Fruit fly (Drosophila melanogaster) whole organism, prepupa: ENCODE data around the gene Nop56.

Experiments used
- Blimp-1 ChIP-seq: fragments of 200-800 bp; sonication (Bioruptor generic); optimal IDR thresholded peaks from 3 replicates; lab custom pipeline; 2017; ENCODE audit warnings: missing biosample characterization, missing genetic modification characterization, mild to moderate bottlenecking, moderate library complexity, missing genetic modification reagents
- CG10631 ChIP-seq: fragments of 200-800 bp; sonication (Bioruptor generic); optimal IDR thresholded peaks from 2 replicates; lab custom pipeline; 2016; ENCODE audit warnings: missing biosample characterization, missing genetic modification characterization
- CG10669 ChIP-seq: fragments of 200-800 bp; sonication (Bioruptor generic); optimal IDR thresholded peaks from 3 replicates; lab custom pipeline; 2018; ENCODE audit warnings: missing biosample characterization, mild to moderate bottlenecking, missing genetic modification characterization, moderate library complexity
- CG11294 ChIP-seq: fragments of 200-800 bp; sonication (Bioruptor generic); IDR thresholded peaks from 2 replicates; pipeline ENCODE4 v1.3.6; 2022; ENCODE audit warnings: missing biosample characterization, missing genetic modification characterization
- CG11762 ChIP-seq: fragments of 200-800 bp; sonication (Bioruptor generic); optimal IDR thresholded peaks from 3 replicates; lab custom pipeline; 2016; ENCODE audit warnings: missing biosample characterization, missing genetic modification characterization; ENCODE audit not compliant: insufficient read depth
- CG15336 ChIP-seq: fragments of 200-800 bp; sonication (Bioruptor generic); IDR thresholded peaks from 2 replicates; pipeline ENCODE4 v1.3.6; 2022; ENCODE audit warnings: missing biosample characterization, missing genetic modification characterization
- CG16779 ChIP-seq: fragments of 200-800 bp; sonication (Bioruptor generic); optimal IDR thresholded peaks from 3 replicates; lab custom pipeline; 2017; ENCODE audit warnings: missing biosample characterization, mild to moderate bottlenecking, missing genetic modification characterization
- CG31627 ChIP-seq: fragments of 200-800 bp; sonication (Bioruptor generic); optimal IDR thresholded peaks from 3 replicates; lab custom pipeline; 2016; ENCODE audit warnings: missing biosample characterization, missing genetic modification characterization
- CG34406 ChIP-seq: fragments of 200-800 bp; sonication (Bioruptor generic); optimal IDR thresholded peaks from 3 replicates; lab custom pipeline; 2016; ENCODE audit warnings: missing biosample characterization, missing genetic modification characterization
- CG3919 ChIP-seq: fragments of 200-800 bp; sonication (Bioruptor generic); optimal IDR thresholded peaks from 3 replicates; lab custom pipeline; 2016; ENCODE audit warnings: missing biosample characterization, missing genetic modification characterization
- CG4318 ChIP-seq: fragments of 200-800 bp; sonication (Bioruptor generic); optimal IDR thresholded peaks from 3 replicates; lab custom pipeline; 2017; ENCODE audit warnings: missing biosample characterization, mild to moderate bottlenecking, missing genetic modification characterization
- CG6163 ChIP-seq: fragments of 200-800 bp; sonication (Bioruptor generic); IDR thresholded peaks from 3 replicates; pipeline ENCODE4 v1.3.6; 2022; ENCODE audit warnings: missing biosample characterization, missing genetic modification characterization
- CG6276 ChIP-seq: fragments of 200-800 bp; sonication (Bioruptor generic); optimal IDR thresholded peaks from 2 replicates; lab custom pipeline; 2017; ENCODE audit warnings: missing biosample characterization, mild to moderate bottlenecking, missing genetic modification characterization
- CG6808 ChIP-seq: fragments of 200-800 bp; sonication (Bioruptor generic); optimal IDR thresholded peaks from 3 replicates; lab custom pipeline; 2017; ENCODE audit warnings: missing biosample characterization, missing genetic modification characterization, mild to moderate bottlenecking, moderate library complexity, missing genetic modification reagents
- CG6854 ChIP-seq: fragments of 200-800 bp; sonication (Bioruptor generic); optimal IDR thresholded peaks from 2 replicates; lab custom pipeline; 2017; ENCODE audit warnings: missing biosample characterization, mild to moderate bottlenecking, missing genetic modification characterization
- CG7368 ChIP-seq: fragments of 200-800 bp; sonication (Bioruptor generic); optimal IDR thresholded peaks from 3 replicates; lab custom pipeline; 2016; ENCODE audit warnings: missing biosample characterization, missing genetic modification characterization
- CG8119 ChIP-seq: fragments of 200-800 bp; sonication (Bioruptor generic); IDR thresholded peaks from 3 replicates; pipeline ENCODE4 v1.3.6; 2022; ENCODE audit warnings: missing biosample characterization, missing genetic modification characterization
- CG8319 ChIP-seq: fragments of 200-800 bp; sonication (Bioruptor generic); optimal IDR thresholded peaks from 3 replicates; lab custom pipeline; 2016; ENCODE audit warnings: missing biosample characterization, missing genetic modification characterization
- CG8632 ChIP-seq: fragments of 200-800 bp; sonication (Bioruptor generic); optimal IDR thresholded peaks from 3 replicates; lab custom pipeline; 2016; ENCODE audit warnings: missing biosample characterization, missing genetic modification characterization
- CG9139 ChIP-seq: fragments of 200-800 bp; sonication (Bioruptor generic); optimal IDR thresholded peaks from 3 replicates; lab custom pipeline; 2017; ENCODE audit warnings: missing biosample characterization, mild to moderate bottlenecking, missing genetic modification characterization
- Eip75B ChIP-seq: fragments of 200-800 bp; sonication (Bioruptor generic); optimal IDR thresholded peaks from 3 replicates; lab custom pipeline; 2016; ENCODE audit warnings: missing biosample characterization, missing genetic modification characterization
- Eip78C ChIP-seq: fragments of 200-800 bp; sonication (Bioruptor generic); peaks from one replicate; lab custom pipeline; 2016; ENCODE audit warnings: missing biosample characterization, missing genetic modification characterization
- Eip93F ChIP-seq: fragments of 200-800 bp; sonication (Bioruptor generic); optimal IDR thresholded peaks from 2 replicates; lab custom pipeline; 2016; ENCODE audit warnings: missing biosample characterization, mild to moderate bottlenecking, missing genetic modification characterization
- Ets21C ChIP-seq: fragments of 200-800 bp; sonication (Bioruptor generic); optimal IDR thresholded peaks from 3 replicates; lab custom pipeline; 2016; ENCODE audit warnings: missing biosample characterization, missing genetic modification characterization
- Hr39 ChIP-seq: fragments of 200-800 bp; sonication (Bioruptor generic); optimal IDR thresholded peaks from 2 replicates; lab custom pipeline; 2016; ENCODE audit warnings: missing biosample characterization, missing genetic modification characterization
- Hr4 ChIP-seq: fragments of 200-800 bp; sonication (Bioruptor generic); optimal IDR thresholded peaks from 3 replicates; lab custom pipeline; 2016; ENCODE audit warnings: missing biosample characterization, missing genetic modification characterization
- Lpt ChIP-seq: fragments of 200-800 bp; sonication (Bioruptor generic); optimal IDR thresholded peaks from 3 replicates; lab custom pipeline; 2016; ENCODE audit warnings: missing biosample characterization, missing genetic modification characterization
- Smox ChIP-seq: fragments of 200-800 bp; sonication (Bioruptor generic); optimal IDR thresholded peaks from 3 replicates; lab custom pipeline; 2016; ENCODE audit warnings: missing biosample characterization, missing genetic modification characterization
- achi ChIP-seq: fragments of 200-800 bp; sonication (Bioruptor generic); optimal IDR thresholded peaks from 3 replicates; lab custom pipeline; 2016; ENCODE audit warnings: missing biosample characterization, missing genetic modification characterization
- acj6 ChIP-seq: fragments of 200-800 bp; sonication (Bioruptor generic); optimal IDR thresholded peaks from 3 replicates; lab custom pipeline; 2016; ENCODE audit warnings: missing biosample characterization, missing genetic modification characterization
- dsx ChIP-seq: fragments of 200-800 bp; optimal IDR thresholded peaks from 3 replicates; lab custom pipeline; 2019; ENCODE audit warnings: missing biosample characterization, mild to moderate bottlenecking, missing genetic modification characterization, moderate library complexity; ENCODE audit not compliant: poor library complexity, severe bottlenecking
- eg ChIP-seq: fragments of 200-800 bp; sonication (Bioruptor generic); IDR thresholded peaks from 3 replicates; pipeline ENCODE4 v1.3.6; 2022; ENCODE audit warnings: missing biosample characterization, missing genetic modification characterization
- esn ChIP-seq: fragments of 200-800 bp; sonication (Bioruptor generic); optimal IDR thresholded peaks from 2 replicates; lab custom pipeline; 2016; ENCODE audit warnings: missing biosample characterization, mild to moderate bottlenecking, missing genetic modification characterization, moderate library complexity
- fd85E ChIP-seq: fragments of 200-800 bp; sonication (Bioruptor generic); optimal IDR thresholded peaks from 3 replicates; lab custom pipeline; 2016; ENCODE audit warnings: missing biosample characterization, missing genetic modification characterization
- lz ChIP-seq: fragments of 200-800 bp; sonication (Bioruptor generic); optimal IDR thresholded peaks from 3 replicates; lab custom pipeline; 2016; ENCODE audit warnings: missing biosample characterization, missing genetic modification characterization
- salr ChIP-seq, 2 experiments: fragments of 200-800 bp; sonication (Bioruptor generic); optimal IDR thresholded peaks; 3 replicates each; lab custom pipeline; 2016 to 2018; ENCODE audit warnings: missing biosample characterization in 2 of 2, missing genetic modification characterization in 2 of 2, mild to moderate bottlenecking in 1 of 2
- ss ChIP-seq, 2 experiments: fragments of 200-800 bp; sonication (Bioruptor generic); optimal IDR thresholded peaks; 2 replicates in 1 of 2; 3 replicates in 1 of 2; lab custom pipeline; 2017 to 2018; ENCODE audit warnings: mild to moderate bottlenecking in 2 of 2, missing biosample characterization in 2 of 2, missing genetic modification characterization in 2 of 2, moderate library complexity in 1 of 2
- svp ChIP-seq: fragments of 200-800 bp; sonication (Bioruptor generic); peaks from one replicate; lab custom pipeline; 2016; ENCODE audit warnings: missing biosample characterization, missing genetic modification characterization
- topi ChIP-seq: fragments of 200-800 bp; sonication (Bioruptor generic); optimal IDR thresholded peaks from 3 replicates; lab custom pipeline; 2016; ENCODE audit warnings: missing biosample characterization, missing genetic modification characterization
- vri ChIP-seq: fragments of 200-800 bp; sonication (Bioruptor generic); optimal IDR thresholded peaks from 3 replicates; lab custom pipeline; 2016; ENCODE audit warnings: missing biosample characterization, mild to moderate bottlenecking, missing genetic modification characterization

Nop56 gene

DNA sequence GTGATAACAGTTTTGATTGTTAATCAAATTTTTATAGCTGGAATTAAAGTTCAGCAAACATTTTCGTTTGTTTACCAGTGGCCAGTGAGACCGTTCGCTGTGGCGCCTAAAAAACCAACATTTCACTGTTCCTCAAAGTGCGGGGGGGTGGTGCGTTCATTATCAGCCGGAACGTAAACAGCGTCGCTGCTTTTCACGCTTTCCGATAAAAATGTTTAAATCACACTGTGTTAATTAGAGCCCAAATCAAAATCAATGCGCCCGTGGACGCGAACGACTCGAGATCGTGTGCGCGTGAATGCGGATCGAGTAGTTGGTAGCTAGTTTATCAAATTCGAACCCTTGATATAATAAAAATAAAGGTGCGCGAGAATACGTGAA is 27.0 kb upstream of the Nop56 start, which contains the start of gene CG34376 (continued):
- TF ChIP-seq Smox (GFP tag; lab: Kevin White, UChicago) (no peak), Eip75B (no peak), CG8632 (GFP tag; lab: Kevin White, UChicago) (no peak), CG16779 (tag; lab: Kevin White, UChicago) (no peak), CG4318 (GFP tag; lab: Kevin White, UChicago) (peak; percentile 27), CG8119 (peak; percentile 73; the same call in 1 of the 3 replicates), svp (GFP tag; lab: Kevin White, UChicago) (peak; percentile 54), CG15336 (no peak), CG11762 (no peak), esn (GFP tag; lab: Kevin White, UChicago) (no peak), topi (GFP tag; lab: Kevin White, UChicago) (peak; percentile 0), CG6808 (GFP tag; lab: Kevin White, UChicago) (no peak), CG6276 (GFP tag; lab: Kevin White, UChicago) (no peak), eg (GFP tag; lab: Robert Waterston, UW) (peak; percentile 83), CG34406 (GFP tag; lab: Kevin White, UChicago) (peak; percentile 13), Hr4 (GFP tag; lab: Kevin White, UChicago) (no peak), Lpt (no peak), CG11294 (GFP tag; lab: Robert Waterston, UW) (no peak), CG3919 (GFP tag; lab: Kevin White, UChicago) (peak; percentile 18), CG9139 (GFP tag; lab: Kevin White, UChicago) (peak; percentile 18), CG6163 (GFP tag; lab: Robert Waterston, UW) (peak; percentile 74), CG10631 (GFP tag; lab: Kevin White, UChicago) (peak; percentile 25), Ets21C (no peak), Eip78C (GFP tag; lab: Kevin White, UChicago) (no peak), salr (GFP tag; optimal IDR thresholded peaks at IDR 0.05; lab: Kevin White, UChicago) (peak in 1 of 2 experiments; percentile 55), ss (GFP tag; optimal IDR thresholded peaks at IDR 0.05; lab: Kevin White, UChicago) (no peak), CG6854 (GFP tag; lab: Kevin White, UChicago) (peak; percentile 63), CG8319 (GFP tag; lab: Kevin White, UChicago) (no peak), CG7368 (no peak), acj6 (GFP tag; lab: Kevin White, UChicago) (no peak), Hr39 (no peak), achi (GFP tag; lab: Kevin White, UChicago) (peak; percentile 24), fd85E (no peak), vri (GFP tag; lab: Kevin White, UChicago) (peak; percentile 18)

DNA sequence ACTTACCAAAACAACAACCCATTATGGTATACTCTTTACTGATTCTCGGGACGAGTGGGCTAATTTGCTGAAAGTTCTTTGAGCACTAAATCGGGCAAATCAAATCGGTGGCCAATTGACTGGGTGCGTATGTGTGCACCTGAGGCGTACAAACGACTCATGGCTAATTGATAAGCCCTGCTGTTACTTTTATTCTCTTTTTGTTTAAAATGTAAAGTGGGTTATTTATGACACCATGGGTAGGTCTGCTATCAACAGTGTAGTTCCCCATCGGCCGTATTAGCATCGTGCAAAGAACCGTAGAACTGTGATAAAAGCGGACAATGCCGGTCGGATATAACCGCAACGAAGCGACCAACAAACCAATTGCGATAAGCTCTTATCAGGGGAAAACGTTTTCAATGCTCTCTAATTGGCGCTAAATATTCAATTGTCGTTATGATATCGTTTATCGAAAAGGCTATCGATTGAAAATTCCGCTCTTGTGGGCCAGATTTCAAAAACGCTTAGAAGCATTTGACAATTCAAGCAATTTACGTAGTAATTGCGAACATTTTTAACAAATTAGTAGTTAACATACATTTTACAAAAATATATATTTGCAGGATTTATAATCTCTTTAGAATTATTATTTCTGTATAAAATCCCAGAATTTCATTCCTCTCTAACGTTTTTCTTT is 26.5 kb upstream of the Nop56 start, which contains the start of gene CG34288:
CG34288 (minus strand) TSS at position 69 of the 679 bp plus-strand sequence.
- peak; percentile 2 for TF ChIP-seq Blimp-1 (GFP tag; lab: Kevin White, UChicago)
- TF ChIP-seq CG31627 = peak; percentile 19
- TF ChIP-seq CG6276 (GFP tag; lab: Kevin White, UChicago) = no peak
- no peak for TF ChIP-seq salr (GFP tag; optimal IDR thresholded peaks at IDR 0.05; lab: Kevin White, UChicago)
- no peak for TF ChIP-seq CG11762
- TF ChIP-seq Hr39 = no peak
- TF ChIP-seq CG3919 (GFP tag; lab: Kevin White, UChicago) = no peak
- no peak for TF ChIP-seq CG10669
- TF ChIP-seq Eip93F (GFP tag; lab: Kevin White, UChicago) = peak; percentile 21
- peak; percentile 31 for TF ChIP-seq acj6 (GFP tag; lab: Kevin White, UChicago)
- TF ChIP-seq Lpt = no peak
- peak; percentile 35 for TF ChIP-seq esn (GFP tag; lab: Kevin White, UChicago)
- TF ChIP-seq vri (GFP tag; lab: Kevin White, UChicago) = no peak
- TF ChIP-seq lz (GFP tag; lab: Kevin White, UChicago) = peak; percentile 32
- TF ChIP-seq dsx = no peak
- TF ChIP-seq CG15336 = peak; percentile 75
